Worm (Caenorhabditis elegans): Measurements from ENCODE around the gene ndua-7.

The ndua-7 gene

ce11 chrII:13447166-13447643 lies 47.2 kb downstream of the ndua-7 start, which contains the start of gene tbc-14:
TSS of gene tbc-14 (minus strand) at chrII:13447593.
- TF ChIP-seq ceh-43 (GFP tag; optimal IDR thresholded peaks at IDR 0.05) (no peak), nhr-12 (tag; optimal IDR thresholded peaks at IDR 0.05) (no peak), zip-8 (tag; optimal IDR thresholded peaks at IDR 0.05) (no peak), bed-3 (GFP tag; optimal IDR thresholded peaks at IDR 0.05) (no peak), nhr-76 (tag; optimal IDR thresholded peaks at IDR 0.05) (no peak), mls-2 (tag; optimal IDR thresholded peaks at IDR 0.05) (no peak), tbx-8 (GFP tag; optimal IDR thresholded peaks at IDR 0.05) (no peak), ces-1 (GFP tag; optimal IDR thresholded peaks at IDR 0.05) (no peak), nhr-237 (tag; optimal IDR thresholded peaks at IDR 0.05) (no peak), ceh-39 (tag; optimal IDR thresholded peaks at IDR 0.05) (no peak), ceh-83 (GFP tag; optimal IDR thresholded peaks at IDR 0.05) (no peak), lin-13 (tag; optimal IDR thresholded peaks at IDR 0.05) (no peak)

ce11 chrII:13446597-13446996 lies 47.8 kb downstream of the ndua-7 start:
- TF ChIP-seq blmp-1 (tag; optimal IDR thresholded peaks at IDR 0.05), result no peak
- TF ChIP-seq mep-1 (tag; optimal IDR thresholded peaks at IDR 0.05), result no peak
- no peak for TF ChIP-seq mab-5 (tag; optimal IDR thresholded peaks at IDR 0.05)
- no peak for TF ChIP-seq elt-3 (tag; optimal IDR thresholded peaks at IDR 0.05)
- no peak for TF ChIP-seq nhr-28 (tag; optimal IDR thresholded peaks at IDR 0.05)
- TF ChIP-seq bed-3 (GFP tag; optimal IDR thresholded peaks at IDR 0.05), result no peak
- no peak for TF ChIP-seq tbx-8 (GFP tag; optimal IDR thresholded peaks at IDR 0.05)
- TF ChIP-seq nhr-237 (tag; optimal IDR thresholded peaks at IDR 0.05), result no peak
- TF ChIP-seq nhr-2 (tag; optimal IDR thresholded peaks at IDR 0.05), result no peak
- TF ChIP-seq snpc-4 (tag; optimal IDR thresholded peaks at IDR 0.05), result no peak
- TF ChIP-seq nhr-12 (tag; optimal IDR thresholded peaks at IDR 0.05), result no peak
- TF ChIP-seq unc-120 (tag; optimal IDR thresholded peaks at IDR 0.05; ENCODE audit: poor library complexity, severe bottlenecking), result no peak
- no peak for TF ChIP-seq lin-13 (tag; optimal IDR thresholded peaks at IDR 0.05)
- no peak for TF ChIP-seq unc-62 (GFP tag; optimal IDR thresholded peaks at IDR 0.05)
- no peak for TF ChIP-seq drap-1 (GFP tag; optimal IDR thresholded peaks at IDR 0.05)
- no peak for TF ChIP-seq ceh-39 (tag; optimal IDR thresholded peaks at IDR 0.05)
- no peak for TF ChIP-seq cnd-1 (tag; optimal IDR thresholded peaks at IDR 0.05)
- TF ChIP-seq lsy-2 (tag; optimal IDR thresholded peaks at IDR 0.05), result no peak
- TF ChIP-seq mls-2 (tag; optimal IDR thresholded peaks at IDR 0.05), result no peak
- no peak for TF ChIP-seq sem-2 (GFP tag; optimal IDR thresholded peaks at IDR 0.05)

- TF ChIP-seq unc-39 (tag; optimal IDR thresholded peaks at IDR 0.05), result no peak
- TF ChIP-seq M03D4.4 (tag; optimal IDR thresholded peaks at IDR 0.05), result no peak
- TF ChIP-seq snpc-4 (tag; optimal IDR thresholded peaks at IDR 0.05), result no peak
- no peak for TF ChIP-seq blmp-1 (tag; optimal IDR thresholded peaks at IDR 0.05)
- TF ChIP-seq lin-13 (tag; optimal IDR thresholded peaks at IDR 0.05), result no peak
- TF ChIP-seq ham-2 (GFP tag; optimal IDR thresholded peaks at IDR 0.05), result no peak
- no peak for TF ChIP-seq bed-3 (GFP tag; optimal IDR thresholded peaks at IDR 0.05)
- TF ChIP-seq nhr-12 (tag; optimal IDR thresholded peaks at IDR 0.05), result no peak
- TF ChIP-seq ceh-43 (GFP tag; optimal IDR thresholded peaks at IDR 0.05), result no peak
- no peak for TF ChIP-seq ces-1 (GFP tag; optimal IDR thresholded peaks at IDR 0.05)
- TF ChIP-seq unc-62 (GFP tag; optimal IDR thresholded peaks at IDR 0.05), result no peak
- TF ChIP-seq ceh-83 (GFP tag; optimal IDR thresholded peaks at IDR 0.05), result no peak
- TF ChIP-seq nhr-76 (tag; optimal IDR thresholded peaks at IDR 0.05), result no peak
- TF ChIP-seq mab-5 (tag; optimal IDR thresholded peaks at IDR 0.05), result no peak
- no peak for TF ChIP-seq elt-3 (tag; optimal IDR thresholded peaks at IDR 0.05)
- TF ChIP-seq hlh-1 (tag; optimal IDR thresholded peaks at IDR 0.05), result no peak
These were observed 50.1 kb downstream of the ndua-7 start for ce11 chrII:13444307-13444706.
